Worm (Caenorhabditis elegans): ENCODE data around the gene F20D6.12.
A peak's percentile ranks its signal among the peaks of the same experiment; 100 is the strongest.

The F20D6.12 gene

DNA sequence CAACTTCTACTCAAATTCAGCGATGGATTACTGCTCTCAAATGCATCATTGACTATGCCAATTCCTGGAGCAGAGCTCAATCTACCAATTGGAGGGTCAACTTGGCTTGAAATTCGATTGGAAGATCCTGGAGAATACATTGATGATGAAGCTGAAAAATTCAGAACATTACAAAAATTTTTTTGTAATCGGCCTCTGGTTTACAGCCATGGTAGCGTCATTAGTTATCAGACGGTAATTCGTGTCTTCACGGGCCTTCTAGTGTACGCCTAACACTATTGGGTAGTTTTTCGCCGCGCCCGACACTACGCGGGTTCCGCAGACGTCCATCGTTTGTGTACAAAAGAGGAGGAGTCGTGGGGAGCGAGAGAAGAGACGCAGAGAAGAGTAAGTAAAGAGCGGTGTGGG lies 38.8 kb upstream of the F20D6.12 start:
- peak; percentile 34 for TF ChIP-seq nhr-11 (tag; optimal IDR thresholded peaks at IDR 0.05)
- peak; percentile 65 for TF ChIP-seq sem-4 (tag; optimal IDR thresholded peaks at IDR 0.05)
- TF ChIP-seq nhr-23 (tag; optimal IDR thresholded peaks at IDR 0.05): no peak
- TF ChIP-seq ceh-16 (tag; optimal IDR thresholded peaks at IDR 0.05): peak; percentile 40
- TF ChIP-seq unc-55 (GFP tag; optimal IDR thresholded peaks at IDR 0.05): no peak
- TF ChIP-seq crh-2 (tag; optimal IDR thresholded peaks at IDR 0.05): peak; percentile 89
- peak; percentile 6 for TF ChIP-seq Y55F3AM.14 (GFP tag; optimal IDR thresholded peaks at IDR 0.05)
- peak; percentile 61 for TF ChIP-seq C34F6.9 (tag; optimal IDR thresholded peaks at IDR 0.05)
- TF ChIP-seq skn-1 (tag; optimal IDR thresholded peaks at IDR 0.05): no peak
- no peak for TF ChIP-seq ztf-11 (tag; optimal IDR thresholded peaks at IDR 0.05)
- TF ChIP-seq lsy-2 (tag; optimal IDR thresholded peaks at IDR 0.05): peak; percentile 65 to 78
- TF ChIP-seq blmp-1 (tag; optimal IDR thresholded peaks at IDR 0.05; ENCODE audit: insufficient read depth): no peak
- no peak for TF ChIP-seq elt-3 (tag; optimal IDR thresholded peaks at IDR 0.05)
- no peak for TF ChIP-seq aly-2 (tag; optimal IDR thresholded peaks at IDR 0.05)
- TF ChIP-seq snpc-4 (tag; optimal IDR thresholded peaks at IDR 0.05): peak; percentile 99
- TF ChIP-seq egl-27 (tag; optimal IDR thresholded peaks at IDR 0.05): peak; percentile 80
- peak; percentile 26 for TF ChIP-seq unc-62 (GFP tag; optimal IDR thresholded peaks at IDR 0.05)
- TF ChIP-seq ztf-4 (tag; optimal IDR thresholded peaks at IDR 0.05): no peak
- TF ChIP-seq unc-39 (tag; optimal IDR thresholded peaks at IDR 0.05): no peak
- peak; percentile 7 for TF ChIP-seq lin-11 (tag; optimal IDR thresholded peaks at IDR 0.05)
- TF ChIP-seq ceh-82 (tag; optimal IDR thresholded peaks at IDR 0.05): no peak
- no peak for TF ChIP-seq mab-5 (tag; optimal IDR thresholded peaks at IDR 0.05)
- no peak for TF ChIP-seq dmd-4 (tag; optimal IDR thresholded peaks at IDR 0.05)
- TF ChIP-seq nhr-6 (tag; optimal IDR thresholded peaks at IDR 0.05): no peak
- TF ChIP-seq fos-1 (tag; optimal IDR thresholded peaks at IDR 0.05): peak; percentile 80
- TF ChIP-seq mbf-1 (tag; optimal IDR thresholded peaks at IDR 0.05): no peak
- peak; percentile 88 for TF ChIP-seq F13H6.1 (tag; optimal IDR thresholded peaks at IDR 0.05)
- no peak for TF ChIP-seq nhr-12 (tag; optimal IDR thresholded peaks at IDR 0.05)
- TF ChIP-seq peb-1 (tag; optimal IDR thresholded peaks at IDR 0.05): no peak
- TF ChIP-seq nhr-10 (tag; optimal IDR thresholded peaks at IDR 0.05): peak; percentile 29
- peak; percentile 63 for TF ChIP-seq nhr-77 (tag; optimal IDR thresholded peaks at IDR 0.05)
- peak; percentile 94 for TF ChIP-seq sma-3 (GFP tag; optimal IDR thresholded peaks at IDR 0.05)
- TF ChIP-seq R02D3.7 (tag; optimal IDR thresholded peaks at IDR 0.05): no peak
- TF ChIP-seq nhr-129 (tag; optimal IDR thresholded peaks at IDR 0.05): peak; percentile 63
- peak; percentile 79 for TF ChIP-seq gmeb-1 (tag; optimal IDR thresholded peaks at IDR 0.05)
- TF ChIP-seq zag-1 (tag; optimal IDR thresholded peaks at IDR 0.05): peak; percentile 23
- TF ChIP-seq ZK546.5 (tag; optimal IDR thresholded peaks at IDR 0.05): no peak
- TF ChIP-seq mdl-1 (tag; optimal IDR thresholded peaks at IDR 0.05): peak; percentile 49 to 65
- TF ChIP-seq ama-1 (optimal IDR thresholded peaks at IDR 0.05): peak; percentile 96
- TF ChIP-seq alr-1 (tag; optimal IDR thresholded peaks at IDR 0.05): no peak
- TF ChIP-seq elt-1 (tag; optimal IDR thresholded peaks at IDR 0.05): no peak
- no peak for TF ChIP-seq lin-39 (tag; optimal IDR thresholded peaks at IDR 0.05)
- no peak for TF ChIP-seq ztf-1 (GFP tag; conservative IDR thresholded peaks at IDR 0.05)
- TF ChIP-seq nhr-237 (tag; optimal IDR thresholded peaks at IDR 0.05): no peak
- peak; percentile 71 for TF ChIP-seq nhr-25 (tag; optimal IDR thresholded peaks at IDR 0.05)
- peak; percentile 91 for TF ChIP-seq sma-9 (GFP tag; optimal IDR thresholded peaks at IDR 0.05)
- TF ChIP-seq sma-9 (tag; optimal IDR thresholded peaks at IDR 0.05): no peak
- TF ChIP-seq nhr-21 (tag; optimal IDR thresholded peaks at IDR 0.05): peak; percentile 88
- peak; percentile 77 for TF ChIP-seq lin-13 (GFP tag; optimal IDR thresholded peaks at IDR 0.05)
